Worm (Caenorhabditis elegans): ENCODE results near the gene C49F8.1.

- no peak for TF ChIP-seq unc-130 (tag; optimal IDR thresholded peaks at IDR 0.05)
- no peak for TF ChIP-seq C04F5.9 (tag; optimal IDR thresholded peaks at IDR 0.05)
- TF ChIP-seq nhr-85 (tag): no peak
- no peak for TF ChIP-seq nhr-90 (tag; optimal IDR thresholded peaks at IDR 0.05; ENCODE audit: poor library complexity)
- TF ChIP-seq lin-15B (tag; optimal IDR thresholded peaks at IDR 0.05): no peak
Observed at ce11 chrX:13380988-13381742, 16.4 kb upstream of the C49F8.1 start.

All from whole organism, L1 larva.